Worm (Caenorhabditis elegans) whole organism, early embryonic: ENCODE results near the gene F52H2.1.

Experiments used
- B0310.2 ChIP-seq: sonication (generic microtip); optimal IDR thresholded peaks from 2 replicates; lab custom pipeline; 2016; ENCODE audit warnings: mild to moderate bottlenecking, missing genetic modification characterization, missing compliant biosample characterization
- F13C5.2 ChIP-seq: sonication (generic microtip); optimal IDR thresholded peaks from 2 replicates; lab custom pipeline; 2017; ENCODE audit warnings: mild to moderate bottlenecking, missing genetic modification characterization, inconsistent platforms, missing compliant biosample characterization
- ama-1 ChIP-seq: fragments of 150-350 bp; optimal IDR thresholded peaks from 2 replicates; lab custom pipeline; 2014
- ceh-13 ChIP-seq: fragments of 200-800 bp; sonication (Bioruptor generic); optimal IDR thresholded peaks from 2 replicates; lab custom pipeline; 2018; ENCODE audit warnings: mild to moderate bottlenecking, missing genetic modification characterization, missing compliant biosample characterization
- ceh-36 ChIP-seq: sonication (generic microtip); optimal IDR thresholded peaks from 2 replicates; lab custom pipeline; 2016; ENCODE audit warnings: missing genetic modification characterization, inconsistent platforms, missing compliant biosample characterization
- flt-1 ChIP-seq: fragments of 200-800 bp; sonication (Bioruptor generic); IDR thresholded peaks from 2 replicates; pipeline ENCODE4 v1.3.6; 2022; ENCODE audit warnings: missing genetic modification characterization, missing compliant biosample characterization
- hmg-4 ChIP-seq: fragments of 200-800 bp; sonication (Bioruptor generic); optimal IDR thresholded peaks from 2 replicates; lab custom pipeline; 2018; ENCODE audit warnings: mild to moderate bottlenecking, missing genetic modification characterization, missing compliant biosample characterization
- hnd-1 ChIP-seq: sonication (generic microtip); optimal IDR thresholded peaks from 2 replicates; lab custom pipeline; 2016; ENCODE audit warnings: missing genetic modification characterization, missing compliant biosample characterization
- sea-1 ChIP-seq: fragments of 200-800 bp; sonication (Bioruptor generic); conservative IDR thresholded peaks from 2 replicates; pipeline ENCODE4 v1.3.6; 2022; ENCODE audit warnings: missing genetic modification characterization, missing compliant biosample characterization
- tbx-11 ChIP-seq: fragments of 200-800 bp; sonication (Bioruptor generic); IDR thresholded peaks from 2 replicates; pipeline ENCODE4 v1.3.6; 2022; ENCODE audit warnings: missing genetic modification characterization, missing compliant biosample characterization
- tbx-37 ChIP-seq: fragments of 200-800 bp; sonication (Bioruptor generic); conservative IDR thresholded peaks from 2 replicates; pipeline ENCODE4 v1.3.6; 2022; ENCODE audit warnings: missing genetic modification reagents, missing genetic modification characterization, missing compliant biosample characterization
- tra-4 ChIP-seq: sonication (generic microtip); optimal IDR thresholded peaks from 2 replicates; lab custom pipeline; 2017; ENCODE audit warnings: missing genetic modification characterization, missing compliant biosample characterization

DNA sequence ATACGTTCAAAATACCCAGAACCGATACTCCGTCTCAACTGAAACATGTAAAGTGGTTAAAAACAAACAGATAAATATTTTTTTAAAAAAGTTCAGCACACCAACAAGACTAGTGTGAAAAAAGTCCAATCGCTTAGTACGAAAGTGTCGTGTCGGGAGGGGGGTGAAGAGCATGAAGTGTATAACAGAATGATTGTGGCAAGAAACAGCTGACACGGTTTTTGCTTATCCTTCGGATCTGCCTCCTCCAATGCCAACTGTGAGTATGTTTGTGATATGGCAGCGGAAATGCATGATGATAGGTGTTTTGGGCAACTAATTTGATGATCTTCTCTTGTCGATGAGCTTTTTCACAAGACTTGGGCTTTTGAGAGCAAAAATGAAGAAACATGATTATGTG, 47.4 kb downstream of the F52H2.1 start:
- TF ChIP-seq hnd-1 (tag; lab: Kevin White, UChicago) (no peak), ama-1 (no peak), ceh-36 (tag; lab: Kevin White, UChicago) (no peak), hmg-4 (no peak), flt-1 (no peak), tra-4 (tag; lab: Kevin White, UChicago) (no peak), sea-1 (no peak), tbx-37 (GFP tag; lab: Robert Waterston, UW) (no peak), F13C5.2 (tag; lab: Kevin White, UChicago) (no peak), tbx-11 (no peak), B0310.2 (tag; lab: Kevin White, UChicago) (no peak), ceh-13 (no peak)
